Worm (Caenorhabditis elegans): ENCODE results near the gene Y57G11B.8.
A peak's percentile ranks its signal among the peaks of the same experiment; 100 is the strongest.

Gene Y57G11B.8

ce11 chrIV:14594249-14594648 is 15.7 kb upstream of the Y57G11B.8 start (continued):
- peak; percentile 86 for TF ChIP-seq fos-1 (tag; optimal IDR thresholded peaks at IDR 0.05)
- no peak for TF ChIP-seq dmd-9 (GFP tag; IDR thresholded peaks at IDR 0.05)
- TF ChIP-seq hlh-30 (tag; optimal IDR thresholded peaks at IDR 0.05; ENCODE audit: insufficient read depth), result peak; percentile 92
- TF ChIP-seq nhr-11 (tag; optimal IDR thresholded peaks at IDR 0.05), result peak; percentile 73
- TF ChIP-seq skn-1 (tag; optimal IDR thresholded peaks at IDR 0.05), result no peak
- no peak for TF ChIP-seq sdz-12 (GFP tag; optimal IDR thresholded peaks at IDR 0.05)
- peak; percentile 41 for TF ChIP-seq dpl-1 (GFP tag; optimal IDR thresholded peaks at IDR 0.05)
- TF ChIP-seq attf-4 (tag; optimal IDR thresholded peaks at IDR 0.05), result no peak
- TF ChIP-seq lin-15B (tag; optimal IDR thresholded peaks at IDR 0.05), result no peak
- 0 out of 2 replicates have a peak, but pooled peaks have one; percentile 61 for TF ChIP-seq mdt-29 (GFP tag; IDR thresholded peaks at IDR 0.05)
- 0 out of 2 replicates have a peak, but pooled peaks have one; percentile 58 for TF ChIP-seq zfp-3 (GFP tag; conservative IDR thresholded peaks at IDR 0.05)
- TF ChIP-seq php-3 (GFP tag; IDR thresholded peaks at IDR 0.05), result peak; percentile 98
- peak; percentile 100 for TF ChIP-seq dmd-6 (GFP tag; IDR thresholded peaks at IDR 0.05)
- TF ChIP-seq dve-1 (tag; optimal IDR thresholded peaks at IDR 0.05; ENCODE audit: insufficient read depth), result peak; percentile 99
- TF ChIP-seq daf-16 (GFP tag; optimal IDR thresholded peaks at IDR 0.05), result peak in 1 of 2 experiments; percentile 86
- peak; percentile 98 for TF ChIP-seq daf-16 (tag; optimal IDR thresholded peaks at IDR 0.05)
- no peak for TF ChIP-seq lin-39 (tag; optimal IDR thresholded peaks at IDR 0.05)
- no peak for TF ChIP-seq unc-130 (GFP tag; optimal IDR thresholded peaks at IDR 0.05)
- TF ChIP-seq ceh-82 (tag; optimal IDR thresholded peaks at IDR 0.05), result no peak
- TF ChIP-seq madf-5 (GFP tag; IDR thresholded peaks at IDR 0.05), result no peak
- peak; percentile 58 for TF ChIP-seq rbr-2 (tag; optimal IDR thresholded peaks at IDR 0.05)
- TF ChIP-seq nhr-25 (tag; optimal IDR thresholded peaks at IDR 0.05; ENCODE audit: borderline replicate concordance, insufficient read depth), result peak; percentile 94
- peak; percentile 94 for TF ChIP-seq nhr-6 (tag; optimal IDR thresholded peaks at IDR 0.05)
- TF ChIP-seq ces-1 (GFP tag; optimal IDR thresholded peaks at IDR 0.05), result no peak
- TF ChIP-seq fkh-10 (GFP tag; optimal IDR thresholded peaks at IDR 0.05), result no peak
- peak; percentile 91 for TF ChIP-seq mxl-3 (GFP tag; optimal IDR thresholded peaks at IDR 0.05)
- peak; percentile 44 for TF ChIP-seq lin-13 (GFP tag; optimal IDR thresholded peaks at IDR 0.05)
- TF ChIP-seq nhr-48 (tag; optimal IDR thresholded peaks at IDR 0.05), result peak; percentile 99
- peak; percentile 99 for TF ChIP-seq hlh-11 (tag; optimal IDR thresholded peaks at IDR 0.05)
- no peak for TF ChIP-seq spr-3 (GFP tag; optimal IDR thresholded peaks at IDR 0.05)
- TF ChIP-seq nhr-41 (GFP tag; IDR thresholded peaks at IDR 0.05), result no peak; the same call in 1 of the 2 replicates
- TF ChIP-seq lin-38 (GFP tag; IDR thresholded peaks at IDR 0.05), result peak; percentile 43
- TF ChIP-seq cey-2 (tag; optimal IDR thresholded peaks at IDR 0.05; ENCODE audit: borderline replicate concordance, insufficient read depth), result peak; percentile 92
- TF ChIP-seq F26F4.8 (GFP tag; conservative IDR thresholded peaks at IDR 0.05), result no peak
- no peak for TF ChIP-seq zip-11 (GFP tag; IDR thresholded peaks at IDR 0.05)
- TF ChIP-seq egl-43 (GFP tag; IDR thresholded peaks at IDR 0.05), result no peak
- TF ChIP-seq F49E8.2 (tag; optimal IDR thresholded peaks at IDR 0.05; ENCODE audit: borderline replicate concordance), result no peak
- TF ChIP-seq unc-62 (GFP tag; optimal IDR thresholded peaks at IDR 0.05 in 1 of 2), result peak; percentile 84 to 98
- TF ChIP-seq unc-62 (tag; optimal IDR thresholded peaks at IDR 0.05), result no peak

ce11 chrIV:14587589-14587988 is 9.1 kb upstream of the Y57G11B.8 start:
- TF ChIP-seq mdt-29 (GFP tag; IDR thresholded peaks at IDR 0.05), result no peak
- TF ChIP-seq Y105C5A.15 (GFP tag; IDR thresholded peaks at IDR 0.05), result no peak
- no peak for TF ChIP-seq pqm-1 (tag; optimal IDR thresholded peaks at IDR 0.05)
- no peak for TF ChIP-seq T20F7.1 (GFP tag; optimal IDR thresholded peaks at IDR 0.05)
- no peak for TF ChIP-seq egl-27 (tag; optimal IDR thresholded peaks at IDR 0.05)
- TF ChIP-seq cey-2 (tag; optimal IDR thresholded peaks at IDR 0.05; ENCODE audit: borderline replicate concordance, insufficient read depth), result no peak
- TF ChIP-seq fkh-10 (GFP tag; optimal IDR thresholded peaks at IDR 0.05), result no peak
- TF ChIP-seq hlh-30 (tag; optimal IDR thresholded peaks at IDR 0.05; ENCODE audit: insufficient read depth), result no peak
- no peak for TF ChIP-seq F49E8.2 (tag; optimal IDR thresholded peaks at IDR 0.05; ENCODE audit: borderline replicate concordance)
- no peak for TF ChIP-seq tag-97 (GFP tag; IDR thresholded peaks at IDR 0.05)
- no peak for TF ChIP-seq unc-39 (tag; optimal IDR thresholded peaks at IDR 0.05)
- TF ChIP-seq lin-29 (GFP tag; IDR thresholded peaks at IDR 0.05), result no peak
- TF ChIP-seq skn-1 (tag; optimal IDR thresholded peaks at IDR 0.05), result no peak
- no peak for TF ChIP-seq zfp-2 (tag; optimal IDR thresholded peaks at IDR 0.05)
- TF ChIP-seq vab-7 (GFP tag; IDR thresholded peaks at IDR 0.05), result no peak
- TF ChIP-seq arid-1 (GFP tag; conservative IDR thresholded peaks at IDR 0.05), result no peak

All from whole organism, L4 larva.